Worm (Caenorhabditis elegans) whole organism, mixed stage, embryonic: ENCODE results near the gene col-179.

Source experiments
- elt-1 ChIP-seq: sonication (generic microtip); optimal IDR thresholded peaks from 2 replicates; lab custom pipeline; 2017; ENCODE audit warnings: missing genetic modification characterization, mild to moderate bottlenecking, missing compliant biosample characterization, antibody characterized with exemption, moderate library complexity, borderline replicate concordance; ENCODE audit not compliant: insufficient read depth
- mep-1 ChIP-seq: fragments of 150-350 bp; optimal IDR thresholded peaks from 2 replicates; lab custom pipeline; 2017; ENCODE audit warnings: missing biosample characterization, missing genetic modification reagents, missing genetic modification characterization, inconsistent platforms
- nhr-237 ChIP-seq: fragments of 150-350 bp; optimal IDR thresholded peaks from 2 replicates; lab custom pipeline; 2014; ENCODE audit warnings: missing biosample characterization, missing genetic modification characterization
- snpc-4 ChIP-seq: fragments of 150-350 bp; optimal IDR thresholded peaks from 2 replicates; lab custom pipeline; 2014; ENCODE audit warnings: missing biosample characterization, missing genetic modification characterization
- unc-62 ChIP-seq: fragments of 150-350 bp; optimal IDR thresholded peaks from 2 replicates; lab custom pipeline; 2014; ENCODE audit warnings: missing biosample characterization, missing genetic modification reagents, missing genetic modification characterization
- ztf-11 ChIP-seq: fragments of 150-350 bp; optimal IDR thresholded peaks from 2 replicates; lab custom pipeline; 2014; ENCODE audit warnings: missing biosample characterization, missing genetic modification characterization

ce11 chrX:11185498-11185897 is 15.8 kb upstream of the col-179 start, which contains the start of gene gnrr-7:
- TF ChIP-seq nhr-237 (tag; lab: Kevin White, UChicago) (no peak), ztf-11 (tag; lab: Kevin White, UChicago) (no peak), unc-62 (no peak), mep-1 (no peak), snpc-4 (tag; lab: Kevin White, UChicago) (no peak), elt-1 (tag; lab: Kevin White, UChicago) (no peak)
